Fruit fly (Drosophila melanogaster) whole organism, embryonic: Measurements from ENCODE around the gene CG6972.

Experiments used
- ATbp ChIP-seq: fragments of 200-800 bp; sonication (Bioruptor generic); optimal IDR thresholded peaks from 2 replicates; lab custom pipeline; 2017; ENCODE audit warnings: missing biosample characterization, mild to moderate bottlenecking, missing genetic modification characterization, missing genetic modification reagents
- CG10209 ChIP-seq: fragments of 200-800 bp; sonication (Bioruptor generic); optimal IDR thresholded peaks from 3 replicates; lab custom pipeline; 2017; ENCODE audit warnings: missing biosample characterization, mild to moderate bottlenecking, missing genetic modification characterization, missing genetic modification reagents
- CG10267 ChIP-seq: fragments of 200-800 bp; sonication (Bioruptor generic); optimal IDR thresholded peaks from 2 replicates; lab custom pipeline; 2018; ENCODE audit warnings: missing biosample characterization, mild to moderate bottlenecking, missing genetic modification characterization, moderate library complexity
- CG11247 ChIP-seq: fragments of 200-800 bp; sonication (Bioruptor generic); IDR thresholded peaks from 2 replicates; pipeline ENCODE4 v1.3.6; 2022; ENCODE audit warnings: missing biosample characterization, missing genetic modification characterization
- CG11723 ChIP-seq: fragments of 200-800 bp; sonication (Bioruptor generic); optimal IDR thresholded peaks from 2 replicates; lab custom pipeline; 2017; ENCODE audit warnings: missing biosample characterization, mild to moderate bottlenecking, missing genetic modification characterization
- CG12155 ChIP-seq: fragments of 200-800 bp; sonication (Bioruptor generic); optimal IDR thresholded peaks from 3 replicates; lab custom pipeline; 2016; ENCODE audit warnings: missing biosample characterization, missing genetic modification characterization
- CG12744 ChIP-seq: fragments of 200-800 bp; sonication (Bioruptor generic); optimal IDR thresholded peaks from 2 replicates; lab custom pipeline; 2016; ENCODE audit warnings: missing biosample characterization, missing genetic modification characterization
- CG13287 ChIP-seq: fragments of 200-800 bp; sonication (Bioruptor generic); IDR thresholded peaks from 2 replicates; pipeline ENCODE4 v1.3.6; 2022; ENCODE audit warnings: missing biosample characterization, missing genetic modification characterization; ENCODE audit not compliant: partially characterized antibody
- CG13624 ChIP-seq: fragments of 200-800 bp; sonication (Bioruptor generic); optimal IDR thresholded peaks from 2 replicates; lab custom pipeline; 2016; ENCODE audit warnings: missing biosample characterization, missing genetic modification characterization
- CG14667 ChIP-seq: fragments of 200-800 bp; sonication (Bioruptor generic); IDR thresholded peaks from 2 replicates; pipeline ENCODE4 v1.3.6; 2022; ENCODE audit warnings: missing biosample characterization, missing genetic modification characterization
- CG14710 ChIP-seq: fragments of 200-800 bp; sonication (Bioruptor generic); optimal IDR thresholded peaks from 3 replicates; lab custom pipeline; 2019; ENCODE audit warnings: missing biosample characterization, mild to moderate bottlenecking, missing genetic modification characterization, moderate library complexity
- CG14965 ChIP-seq: fragments of 200-800 bp; sonication (Bioruptor generic); optimal IDR thresholded peaks from 2 replicates; lab custom pipeline; 2016; ENCODE audit warnings: missing biosample characterization, missing genetic modification characterization, borderline replicate concordance
- CG18011 ChIP-seq: fragments of 200-800 bp; sonication (Bioruptor generic); optimal IDR thresholded peaks from 2 replicates; lab custom pipeline; 2017; ENCODE audit warnings: missing biosample characterization, missing genetic modification characterization, mild to moderate bottlenecking, moderate library complexity, missing genotype
- CG2120 ChIP-seq: fragments of 200-800 bp; sonication (Bioruptor generic); optimal IDR thresholded peaks from 3 replicates; lab custom pipeline; 2016; ENCODE audit warnings: missing biosample characterization, missing genetic modification characterization
- CG2678 ChIP-seq: fragments of 200-800 bp; sonication (Bioruptor generic); optimal IDR thresholded peaks from 3 replicates; lab custom pipeline; 2019; ENCODE audit warnings: missing biosample characterization, mild to moderate bottlenecking, missing genetic modification characterization, moderate library complexity
- CG2712 ChIP-seq: fragments of 200-800 bp; optimal IDR thresholded peaks from 3 replicates; lab custom pipeline; 2019; ENCODE audit warnings: missing biosample characterization, mild to moderate bottlenecking, missing genetic modification characterization, moderate library complexity
- CG31224 ChIP-seq: fragments of 200-800 bp; sonication (Bioruptor generic); IDR thresholded peaks from 2 replicates; pipeline ENCODE4 v1.3.6; 2022; ENCODE audit warnings: missing biosample characterization, missing genetic modification characterization
- CG33213 ChIP-seq: fragments of 200-800 bp; sonication (Bioruptor generic); optimal IDR thresholded peaks from 3 replicates; lab custom pipeline; 2016; ENCODE audit warnings: missing biosample characterization, missing genetic modification characterization
- CG4282 ChIP-seq: fragments of 200-800 bp; sonication (Bioruptor generic); optimal IDR thresholded peaks from 2 replicates; lab custom pipeline; 2016; ENCODE audit warnings: missing biosample characterization, missing genetic modification characterization
- CG4360 ChIP-seq: fragments of 200-800 bp; sonication (Bioruptor generic); IDR thresholded peaks from 2 replicates; pipeline ENCODE4 v1.3.6; 2022; ENCODE audit warnings: missing biosample characterization, missing genetic modification characterization
- CG4424 ChIP-seq: fragments of 200-800 bp; sonication (Bioruptor generic); optimal IDR thresholded peaks from 3 replicates; lab custom pipeline; 2016; ENCODE audit warnings: missing biosample characterization, missing genetic modification characterization
- CG7987 ChIP-seq: fragments of 200-800 bp; sonication (Bioruptor generic); optimal IDR thresholded peaks from 2 replicates; lab custom pipeline; 2018; ENCODE audit warnings: missing biosample characterization, mild to moderate bottlenecking, missing genetic modification characterization, moderate library complexity
- Camta ChIP-seq: fragments of 200-800 bp; sonication (Bioruptor generic); optimal IDR thresholded peaks from 2 replicates; lab custom pipeline; 2016; ENCODE audit warnings: missing biosample characterization, missing genetic modification characterization
- ERR ChIP-seq: fragments of 200-800 bp; sonication (Bioruptor generic); optimal IDR thresholded peaks from 2 replicates; lab custom pipeline; 2016; ENCODE audit warnings: missing biosample characterization, missing genetic modification characterization
- Elba2 ChIP-seq: fragments of 200-800 bp; sonication (Bioruptor generic); optimal IDR thresholded peaks from 3 replicates; lab custom pipeline; 2016; ENCODE audit warnings: missing biosample characterization, missing genetic modification characterization
- Fer3 ChIP-seq: fragments of 200-800 bp; sonication (Bioruptor generic); optimal IDR thresholded peaks from 2 replicates; lab custom pipeline; 2018; ENCODE audit warnings: missing biosample characterization, mild to moderate bottlenecking, missing genetic modification characterization, moderate library complexity
- H2.0 ChIP-seq: fragments of 200-800 bp; sonication (Bioruptor generic); IDR thresholded peaks from 2 replicates; pipeline ENCODE4 v1.3.6; 2022; ENCODE audit warnings: missing biosample characterization, missing genetic modification characterization
- HLH3B ChIP-seq: fragments of 200-800 bp; sonication (Bioruptor generic); IDR thresholded peaks from 2 replicates; pipeline ENCODE4 v1.3.6; 2022; ENCODE audit warnings: missing biosample characterization, missing genetic modification characterization
- Hand ChIP-seq: fragments of 200-800 bp; sonication (Bioruptor generic); optimal IDR thresholded peaks from 2 replicates; lab custom pipeline; 2017; ENCODE audit warnings: mild to moderate bottlenecking, missing biosample characterization, missing genetic modification reagents, missing genetic modification characterization
- Lim3 ChIP-seq: fragments of 200-800 bp; sonication (Bioruptor generic); IDR thresholded peaks from 2 replicates; pipeline ENCODE4 v1.3.6; 2022; ENCODE audit warnings: missing biosample characterization, missing genetic modification characterization
- MESR4 ChIP-seq: fragments of 200-800 bp; sonication (Bioruptor generic); optimal IDR thresholded peaks from 2 replicates; lab custom pipeline; 2018; ENCODE audit warnings: missing biosample characterization, mild to moderate bottlenecking, missing genetic modification characterization, moderate library complexity
- MTF-1 ChIP-seq: fragments of 200-800 bp; sonication (Bioruptor generic); optimal IDR thresholded peaks from 2 replicates; lab custom pipeline; 2018; ENCODE audit warnings: missing biosample characterization, mild to moderate bottlenecking, missing genetic modification characterization, borderline replicate concordance
- Meics ChIP-seq: fragments of 200-800 bp; sonication (Bioruptor generic); optimal IDR thresholded peaks from 2 replicates; lab custom pipeline; 2017; ENCODE audit warnings: missing biosample characterization, mild to moderate bottlenecking, missing genetic modification characterization
- NC2β ChIP-seq: fragments of 200-800 bp; sonication (Bioruptor generic); optimal IDR thresholded peaks from 2 replicates; lab custom pipeline; 2016; ENCODE audit warnings: missing biosample characterization, missing genetic modification characterization
- Trl ChIP-seq, 3 experiments: fragments of >200 bp in 2 of 3; fragments of 200-800 bp in 1 of 3; sonication (Bioruptor generic) in 1 of 3; optimal IDR thresholded peaks; 2 replicates in 1 of 3; 3 replicates in 2 of 3; lab custom pipeline; 2016 to 2017; ENCODE audit warnings: missing biosample characterization in 1 of 3, missing genetic modification characterization in 1 of 3
- dimm ChIP-seq: fragments of 200-800 bp; sonication (Bioruptor generic); IDR thresholded peaks from 2 replicates; pipeline ENCODE4 v1.3.6; 2022; ENCODE audit warnings: missing biosample characterization, missing genetic modification characterization
- ems ChIP-seq: fragments of 200-800 bp; sonication (Bioruptor generic); optimal IDR thresholded peaks from 3 replicates; lab custom pipeline; 2016; ENCODE audit warnings: missing biosample characterization, missing genetic modification characterization
- fd96Cb ChIP-seq: fragments of 200-800 bp; sonication (Bioruptor generic); optimal IDR thresholded peaks from 2 replicates; lab custom pipeline; 2018; ENCODE audit warnings: missing biosample characterization, mild to moderate bottlenecking, missing genetic modification characterization, moderate library complexity
- gfzf ChIP-seq: fragments of 200-800 bp; sonication (Bioruptor generic); optimal IDR thresholded peaks from 2 replicates; lab custom pipeline; 2016; ENCODE audit warnings: missing biosample characterization, mild to moderate bottlenecking, missing genetic modification characterization, moderate library complexity
- grn ChIP-seq: fragments of 200-800 bp; sonication (Bioruptor generic); optimal IDR thresholded peaks from 3 replicates; lab custom pipeline; 2017; ENCODE audit warnings: missing biosample characterization, missing genetic modification characterization
- gsb-n ChIP-seq: fragments of 200-800 bp; sonication (Bioruptor generic); optimal IDR thresholded peaks from 3 replicates; lab custom pipeline; 2018; ENCODE audit warnings: missing biosample characterization, mild to moderate bottlenecking, missing genetic modification characterization
- hbn ChIP-seq: fragments of 200-800 bp; sonication (Bioruptor generic); IDR thresholded peaks from 2 replicates; pipeline ENCODE4 v1.3.6; 2022; ENCODE audit warnings: missing biosample characterization, missing genetic modification characterization; ENCODE audit not compliant: partially characterized antibody
- ken ChIP-seq: fragments of 200-800 bp; sonication (Bioruptor generic); IDR thresholded peaks from 3 replicates; pipeline ENCODE4 v1.3.6; 2022; ENCODE audit warnings: missing biosample characterization, missing genetic modification characterization
- lab ChIP-seq: fragments of 200-800 bp; sonication (Bioruptor generic); optimal IDR thresholded peaks from 3 replicates; lab custom pipeline; 2017; ENCODE audit warnings: missing biosample characterization, missing genetic modification characterization, mild to moderate bottlenecking, moderate library complexity, missing genetic modification reagents
- nom ChIP-seq: fragments of 200-800 bp; sonication (Bioruptor generic); optimal IDR thresholded peaks from 2 replicates; lab custom pipeline; 2017; ENCODE audit warnings: missing biosample characterization, missing genetic modification characterization, mild to moderate bottlenecking, moderate library complexity, missing genetic modification reagents
- pfk ChIP-seq: fragments of 200-800 bp; sonication (Bioruptor generic); optimal IDR thresholded peaks from 2 replicates; lab custom pipeline; 2018; ENCODE audit warnings: missing biosample characterization, mild to moderate bottlenecking, missing genetic modification characterization, moderate library complexity
- sr ChIP-seq: fragments of 200-800 bp; sonication (Bioruptor generic); IDR thresholded peaks from 3 replicates; pipeline ENCODE4 v1.3.6; 2022; ENCODE audit warnings: missing biosample characterization, missing genetic modification characterization
- sug ChIP-seq: fragments of 200-800 bp; optimal IDR thresholded peaks from 2 replicates; lab custom pipeline; 2019; ENCODE audit warnings: missing biosample characterization, mild to moderate bottlenecking, missing genetic modification characterization, moderate library complexity
- zf30C ChIP-seq: fragments of 200-800 bp; sonication (Bioruptor generic); optimal IDR thresholded peaks from 3 replicates; lab custom pipeline; 2018; ENCODE audit warnings: missing biosample characterization, mild to moderate bottlenecking, missing genetic modification characterization

Gene CG6972

DNA sequence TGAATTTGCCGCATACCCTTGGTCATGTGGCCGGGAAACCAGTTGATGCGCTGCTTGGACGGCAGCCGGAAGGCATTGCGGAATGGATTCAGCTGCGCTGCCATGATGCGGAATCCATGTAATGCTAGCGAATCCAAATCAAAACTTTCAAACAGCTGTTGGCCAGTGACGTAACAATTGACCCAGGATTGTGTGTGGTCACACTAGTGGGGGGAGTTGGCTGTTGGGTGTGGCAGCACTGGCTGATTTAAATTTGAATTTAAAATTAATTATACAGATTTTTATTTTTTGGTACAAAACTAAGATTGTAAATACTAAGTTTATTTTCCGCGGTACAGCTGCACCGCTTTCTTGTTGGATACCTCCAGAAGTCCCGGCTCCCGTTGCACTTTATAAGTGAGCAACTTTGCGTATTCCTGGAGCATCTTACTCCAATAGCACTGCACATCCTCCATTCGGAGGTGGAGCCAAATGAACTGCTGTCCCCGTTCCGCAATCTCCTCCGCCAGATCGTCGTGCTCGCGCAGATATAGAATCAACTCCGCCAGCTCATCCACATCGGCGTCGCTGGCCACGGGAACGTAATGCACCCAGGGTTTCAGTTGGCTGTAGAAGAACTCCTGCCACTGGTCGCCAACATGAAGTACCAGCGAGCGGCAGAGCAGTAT lies 45.8 kb downstream of the CG6972 start, which contains the start of gene CG17141 (continued):
- TF ChIP-seq CG7987 (peak; percentile 41), CG12744 (no peak), CG14710 (tag; lab: Kevin White, UChicago) (peak; percentile 100), gsb-n (tag; lab: Kevin White, UChicago) (no peak), ERR (no peak), H2.0 (GFP tag; lab: Robert Waterston, UW) (no peak), Hand (GFP tag; lab: Kevin White, UChicago) (no peak), ATbp (GFP tag; lab: Kevin White, UChicago) (no peak), CG2120 (GFP tag; lab: Kevin White, UChicago) (no peak), CG14965 (GFP tag; lab: Kevin White, UChicago) (no peak), CG4424 (GFP tag; lab: Kevin White, UChicago) (no peak), fd96Cb (tag; lab: Kevin White, UChicago) (no peak), CG13287 (GFP tag; lab: Robert Waterston, UW) (peak; percentile 60), Fer3 (tag; lab: Kevin White, UChicago) (no peak), CG12155 (no peak), sr (GFP tag; lab: Robert Waterston, UW) (no peak), CG4282 (GFP tag; lab: Kevin White, UChicago) (no peak), NC2β (GFP tag; lab: Kevin White, UChicago) (no peak), Trl (optimal IDR thresholded peaks at IDR 0.05; lab: Kevin White, UChicago) (no peak), Trl (GFP tag; optimal IDR thresholded peaks at IDR 0.05; lab: Kevin White, UChicago) (no peak), CG2712 (tag; lab: Kevin White, UChicago) (no peak), CG13624 (GFP tag; lab: Kevin White, UChicago) (no peak), CG10267 (no peak), grn (GFP tag; lab: Kevin White, UChicago) (no peak), Camta (no peak), CG14667 (GFP tag; lab: Robert Waterston, UW) (no peak), nom (GFP tag; lab: Kevin White, UChicago) (no peak), dimm (no peak), MTF-1 (no peak), lab (GFP tag; lab: Kevin White, UChicago) (no peak), Elba2 (GFP tag; lab: Kevin White, UChicago) (no peak), ems (no peak), CG31224 (GFP tag; lab: Robert Waterston, UW) (no peak), ken (no peak), sug (no peak), pfk (GFP tag; lab: Kevin White, UChicago) (no peak), MESR4 (GFP tag; lab: Kevin White, UChicago) (peak; percentile 77), gfzf (GFP tag; lab: Kevin White, UChicago) (peak; percentile 42), CG4360 (no peak), zf30C (no peak), Lim3 (GFP tag; lab: Robert Waterston, UW) (no peak), CG18011 (GFP tag; lab: Kevin White, UChicago) (no peak), CG10209 (GFP tag; lab: Kevin White, UChicago) (no peak), CG2678 (tag; lab: Kevin White, UChicago) (no peak), CG11247 (GFP tag; lab: Robert Waterston, UW) (no peak), CG11723 (GFP tag; lab: Kevin White, UChicago) (no peak), HLH3B (GFP tag; lab: Robert Waterston, UW) (no peak), Meics (no peak), hbn (GFP tag; lab: Robert Waterston, UW) (no peak), CG33213 (GFP tag; lab: Kevin White, UChicago) (no peak)
